Worm (Caenorhabditis elegans): ENCODE results near the gene ref-1.

ref-1 gene

ce11 chrII:10218171-10218570, at the start of gene ref-1:
ref-1 (plus strand) TSS chrII:10218471.
- TF ChIP-seq ceh-16 (tag; optimal IDR thresholded peaks at IDR 0.05) (no peak), ceh-9 (tag; optimal IDR thresholded peaks at IDR 0.05) (no peak), sea-2 (GFP tag; optimal IDR thresholded peaks at IDR 0.05) (no peak), snpc-4 (tag; optimal IDR thresholded peaks at IDR 0.05) (no peak), ceh-82 (tag; optimal IDR thresholded peaks at IDR 0.05) (no peak), fos-1 (tag; optimal IDR thresholded peaks at IDR 0.05) (no peak), nfya-1 (tag; optimal IDR thresholded peaks at IDR 0.05; ENCODE audit: insufficient read depth) (no peak), R02D3.7 (tag; optimal IDR thresholded peaks at IDR 0.05) (no peak), unc-62 (GFP tag; optimal IDR thresholded peaks at IDR 0.05) (no peak), fkh-2 (tag; optimal IDR thresholded peaks at IDR 0.05) (no peak), nhr-11 (tag; optimal IDR thresholded peaks at IDR 0.05) (no peak), lin-15B (tag; optimal IDR thresholded peaks at IDR 0.05) (no peak), nhr-237 (tag; optimal IDR thresholded peaks at IDR 0.05) (no peak), hmg-11 (tag; optimal IDR thresholded peaks at IDR 0.05) (no peak), pqm-1 (tag; optimal IDR thresholded peaks at IDR 0.05) (no peak), eor-1 (tag; optimal IDR thresholded peaks at IDR 0.05) (no peak)

ce11 chrII:10168905-10169782, 49.1 kb upstream of the ref-1 start, which contains the start of gene daf-19:
daf-19 (minus strand) TSS chrII:10169346.
- TF ChIP-seq aly-2 (tag; optimal IDR thresholded peaks at IDR 0.05) (no peak), nhr-67 (tag; optimal IDR thresholded peaks at IDR 0.05) (no peak), nhr-25 (tag; optimal IDR thresholded peaks at IDR 0.05) (peak; percentile 7), nhr-28 (tag; optimal IDR thresholded peaks at IDR 0.05) (no peak), skn-1 (tag; optimal IDR thresholded peaks at IDR 0.05) (no peak), ztf-4 (tag; optimal IDR thresholded peaks at IDR 0.05) (no peak), lin-15B (tag; optimal IDR thresholded peaks at IDR 0.05) (peak; percentile 55), ceh-82 (tag; optimal IDR thresholded peaks at IDR 0.05) (no peak), lin-39 (tag; optimal IDR thresholded peaks at IDR 0.05) (peak; percentile 43), egl-27 (tag; optimal IDR thresholded peaks at IDR 0.05) (no peak), elt-3 (tag; optimal IDR thresholded peaks at IDR 0.05) (no peak), unc-39 (tag; optimal IDR thresholded peaks at IDR 0.05) (no peak), nhr-11 (tag; optimal IDR thresholded peaks at IDR 0.05) (peak; percentile 95), eor-1 (tag; optimal IDR thresholded peaks at IDR 0.05) (no peak), nfya-1 (tag; optimal IDR thresholded peaks at IDR 0.05; ENCODE audit: insufficient read depth) (peak; percentile 76), fos-1 (tag; optimal IDR thresholded peaks at IDR 0.05) (no peak), fkh-10 (GFP tag; optimal IDR thresholded peaks at IDR 0.05) (peak; percentile 4), ceh-9 (tag; optimal IDR thresholded peaks at IDR 0.05) (no peak), nhr-237 (tag; optimal IDR thresholded peaks at IDR 0.05) (no peak), egl-5 (tag; optimal IDR thresholded peaks at IDR 0.05) (peak; percentile 20), elt-1 (tag; optimal IDR thresholded peaks at IDR 0.05) (no peak), daf-12 (tag; optimal IDR thresholded peaks at IDR 0.05) (no peak), pha-4 (tag; optimal IDR thresholded peaks at IDR 0.05) (peak; percentile 70), ceh-16 (tag; optimal IDR thresholded peaks at IDR 0.05) (no peak), elt-2 (tag; optimal IDR thresholded peaks at IDR 0.05) (peak; percentile 47), ZK546.5 (tag; optimal IDR thresholded peaks at IDR 0.05) (no peak), nhr-43 (tag; optimal IDR thresholded peaks at IDR 0.05; ENCODE audit: poor library complexity, severe bottlenecking) (no peak), nhr-12 (tag; optimal IDR thresholded peaks at IDR 0.05) (no peak), nhr-23 (tag; optimal IDR thresholded peaks at IDR 0.05) (peak; percentile 26), nhr-76 (tag; optimal IDR thresholded peaks at IDR 0.05) (no peak), zag-1 (tag; optimal IDR thresholded peaks at IDR 0.05) (no peak), nhr-77 (tag; optimal IDR thresholded peaks at IDR 0.05) (no peak), mdl-1 (tag; optimal IDR thresholded peaks at IDR 0.05) (no peak), snpc-4 (tag; optimal IDR thresholded peaks at IDR 0.05) (no peak), sea-2 (GFP tag; optimal IDR thresholded peaks at IDR 0.05) (no peak), ama-1 (optimal IDR thresholded peaks at IDR 0.05) (peak; percentile 38), hmg-11 (tag; optimal IDR thresholded peaks at IDR 0.05) (peak; percentile 96), pqm-1 (tag; optimal IDR thresholded peaks at IDR 0.05) (peak; percentile 4), tbx-2 (tag; optimal IDR thresholded peaks at IDR 0.05) (peak; percentile 46), ztf-11 (tag; optimal IDR thresholded peaks at IDR 0.05) (no peak), unc-62 (GFP tag; optimal IDR thresholded peaks at IDR 0.05) (no peak), R02D3.7 (tag; optimal IDR thresholded peaks at IDR 0.05) (no peak), jun-1 (tag; optimal IDR thresholded peaks at IDR 0.05) (no peak), fkh-2 (tag; optimal IDR thresholded peaks at IDR 0.05) (no peak), mml-1 (tag; optimal IDR thresholded peaks at IDR 0.05) (no peak), ceh-28 (tag; optimal IDR thresholded peaks at IDR 0.05) (no peak), lsy-12 (tag; optimal IDR thresholded peaks at IDR 0.05) (peak; percentile 19)
